Fruit fly (Drosophila melanogaster): ENCODE results near the gene MME1.

MME1 gene

dm6 chr2L:7049009-7049647 is 21.8 kb downstream of the MME1 start (continued):
- TF ChIP-seq CG16815 (GFP tag; optimal IDR thresholded peaks at IDR 0.05) (no peak), stc (GFP tag; IDR thresholded peaks at IDR 0.05) (no peak), CG7745 (tag; optimal IDR thresholded peaks at IDR 0.05) (no peak), pho (GFP tag; optimal IDR thresholded peaks at IDR 0.05) (no peak), CG9817 (tag; optimal IDR thresholded peaks at IDR 0.05) (no peak), ci (GFP tag; IDR thresholded peaks at IDR 0.05) (peak; percentile 62; the same call in 2 of the 3 replicates), CG14441 (GFP tag; IDR thresholded peaks at IDR 0.05) (no peak), B-H1 (GFP tag; IDR thresholded peaks at IDR 0.05) (no peak), emc (GFP tag; optimal IDR thresholded peaks at IDR 0.05) (no peak), CG42726 (GFP tag; IDR thresholded peaks at IDR 0.05; ENCODE audit: partially characterized antibody) (peak; percentile 80; the same call in 1 of the 2 replicates), br (optimal IDR thresholded peaks at IDR 0.05) (no peak), CG16813 (GFP tag; IDR thresholded peaks at IDR 0.05; ENCODE audit: partially characterized antibody) (peak; percentile 97), al (GFP tag; IDR thresholded peaks at IDR 0.05) (no peak), CG7556 (GFP tag; optimal IDR thresholded peaks at IDR 0.05) (peak; percentile 1), Atf3 (GFP tag; optimal IDR thresholded peaks at IDR 0.05) (no peak), CG12659 (GFP tag; optimal IDR thresholded peaks at IDR 0.05) (no peak), Hr3 (GFP tag; optimal IDR thresholded peaks at IDR 0.05) (no peak), Rx (GFP tag; IDR thresholded peaks at IDR 0.05) (no peak), Oaz (GFP tag; IDR thresholded peaks at IDR 0.05) (no peak), CG8924 (tag; optimal IDR thresholded peaks at IDR 0.05) (peak; percentile 42), Sox100B (GFP tag; optimal IDR thresholded peaks at IDR 0.05) (no peak), CG18262 (tag; optimal IDR thresholded peaks at IDR 0.05) (no peak), Lhr (GFP tag; optimal IDR thresholded peaks at IDR 0.05) (no peak), lab (GFP tag; optimal IDR thresholded peaks at IDR 0.05) (peak; percentile 38), Nf-YA (GFP tag; IDR thresholded peaks at IDR 0.05) (no peak), hth (optimal IDR thresholded peaks at IDR 0.05) (no peak), Vsx1 (GFP tag; optimal IDR thresholded peaks at IDR 0.05) (no peak), CG8290 (GFP tag; optimal IDR thresholded peaks at IDR 0.05) (peak; percentile 24), CG8290 (tag; optimal IDR thresholded peaks at IDR 0.05) (peak in 1 of 2 experiments; percentile 86), salm (tag; optimal IDR thresholded peaks at IDR 0.05) (no peak), ranshi (GFP tag; IDR thresholded peaks at IDR 0.05) (no peak; the same call in 1 of the 2 replicates), Six4 (GFP tag; optimal IDR thresholded peaks at IDR 0.05) (no peak), CG10462 (GFP tag; optimal IDR thresholded peaks at IDR 0.05) (no peak), CG4360 (GFP tag; IDR thresholded peaks at IDR 0.05) (0 out of 2 replicates have a peak, but pooled peaks have one; percentile 5), CG3838 (GFP tag; optimal IDR thresholded peaks at IDR 0.05) (no peak), NC2α (GFP tag; optimal IDR thresholded peaks at IDR 0.05) (no peak), da (GFP tag; optimal IDR thresholded peaks at IDR 0.05) (no peak), ATbp (GFP tag; optimal IDR thresholded peaks at IDR 0.05) (no peak), D19B (GFP tag; optimal IDR thresholded peaks at IDR 0.05) (peak; percentile 99), CG12155 (GFP tag; optimal IDR thresholded peaks at IDR 0.05) (no peak), NC2β (GFP tag; optimal IDR thresholded peaks at IDR 0.05) (no peak), CG32532 (GFP tag; IDR thresholded peaks at IDR 0.05) (peak; percentile 50; the same call in 1 of the 2 replicates), B-H2 (GFP tag; optimal IDR thresholded peaks at IDR 0.05) (no peak), pzg (GFP tag; optimal IDR thresholded peaks at IDR 0.05) (peak; percentile 23), CG13296 (GFP tag; optimal IDR thresholded peaks at IDR 0.05) (peak; percentile 60), CG3847 (GFP tag; IDR thresholded peaks at IDR 0.05) (no peak), BtbVII (GFP tag; optimal IDR thresholded peaks at IDR 0.05) (peak; percentile 71), CG12744 (GFP tag; optimal IDR thresholded peaks at IDR 0.05) (no peak), gt (GFP tag; IDR thresholded peaks at IDR 0.05) (no peak), run (tag; optimal IDR thresholded peaks at IDR 0.05) (no peak), CG6689 (GFP tag; IDR thresholded peaks at IDR 0.05) (0 out of 2 replicates have a peak, but pooled peaks have one; percentile 15), Hey (tag; optimal IDR thresholded peaks at IDR 0.05) (no peak)
